Fruit fly (Drosophila melanogaster) whole organism, prepupa: ENCODE measurements around the gene CG18281.

Source experiments
- CG10631 ChIP-seq: fragments of 200-800 bp; sonication (Bioruptor generic); optimal IDR thresholded peaks from 2 replicates; lab custom pipeline; 2016; ENCODE audit warnings: missing biosample characterization, missing genetic modification characterization
- CG10669 ChIP-seq: fragments of 200-800 bp; sonication (Bioruptor generic); optimal IDR thresholded peaks from 3 replicates; lab custom pipeline; 2018; ENCODE audit warnings: missing biosample characterization, mild to moderate bottlenecking, missing genetic modification characterization, moderate library complexity
- CG11762 ChIP-seq: fragments of 200-800 bp; sonication (Bioruptor generic); optimal IDR thresholded peaks from 3 replicates; lab custom pipeline; 2016; ENCODE audit warnings: missing biosample characterization, missing genetic modification characterization; ENCODE audit not compliant: insufficient read depth
- CG11902 ChIP-seq: fragments of 200-800 bp; sonication (Bioruptor generic); optimal IDR thresholded peaks from 3 replicates; lab custom pipeline; 2016; ENCODE audit warnings: missing biosample characterization, missing genetic modification characterization
- CG15336 ChIP-seq: fragments of 200-800 bp; sonication (Bioruptor generic); IDR thresholded peaks from 2 replicates; pipeline ENCODE4 v1.3.6; 2022; ENCODE audit warnings: missing biosample characterization, missing genetic modification characterization
- CG1621 ChIP-seq: fragments of 200-800 bp; sonication (Bioruptor generic); optimal IDR thresholded peaks from 3 replicates; lab custom pipeline; 2018; ENCODE audit warnings: missing biosample characterization, mild to moderate bottlenecking, missing genetic modification characterization
- CG16779 ChIP-seq: fragments of 200-800 bp; sonication (Bioruptor generic); optimal IDR thresholded peaks from 3 replicates; lab custom pipeline; 2017; ENCODE audit warnings: missing biosample characterization, mild to moderate bottlenecking, missing genetic modification characterization
- CG3032 ChIP-seq: fragments of 200-800 bp; optimal IDR thresholded peaks from 2 replicates; lab custom pipeline; 2019; ENCODE audit warnings: missing biosample characterization, mild to moderate bottlenecking, missing genetic modification characterization, moderate library complexity
- CG31627 ChIP-seq: fragments of 200-800 bp; sonication (Bioruptor generic); optimal IDR thresholded peaks from 3 replicates; lab custom pipeline; 2016; ENCODE audit warnings: missing biosample characterization, missing genetic modification characterization
- CG34406 ChIP-seq: fragments of 200-800 bp; sonication (Bioruptor generic); optimal IDR thresholded peaks from 3 replicates; lab custom pipeline; 2016; ENCODE audit warnings: missing biosample characterization, missing genetic modification characterization
- CG3919 ChIP-seq: fragments of 200-800 bp; sonication (Bioruptor generic); optimal IDR thresholded peaks from 3 replicates; lab custom pipeline; 2016; ENCODE audit warnings: missing biosample characterization, missing genetic modification characterization
- CG6163 ChIP-seq: fragments of 200-800 bp; sonication (Bioruptor generic); IDR thresholded peaks from 3 replicates; pipeline ENCODE4 v1.3.6; 2022; ENCODE audit warnings: missing biosample characterization, missing genetic modification characterization
- CG6276 ChIP-seq: fragments of 200-800 bp; sonication (Bioruptor generic); optimal IDR thresholded peaks from 2 replicates; lab custom pipeline; 2017; ENCODE audit warnings: missing biosample characterization, mild to moderate bottlenecking, missing genetic modification characterization
- CG6808 ChIP-seq: fragments of 200-800 bp; sonication (Bioruptor generic); optimal IDR thresholded peaks from 3 replicates; lab custom pipeline; 2017; ENCODE audit warnings: missing biosample characterization, missing genetic modification characterization, mild to moderate bottlenecking, moderate library complexity, missing genetic modification reagents
- CG7368 ChIP-seq: fragments of 200-800 bp; sonication (Bioruptor generic); optimal IDR thresholded peaks from 3 replicates; lab custom pipeline; 2016; ENCODE audit warnings: missing biosample characterization, missing genetic modification characterization
- CG8119 ChIP-seq: fragments of 200-800 bp; sonication (Bioruptor generic); IDR thresholded peaks from 3 replicates; pipeline ENCODE4 v1.3.6; 2022; ENCODE audit warnings: missing biosample characterization, missing genetic modification characterization
- CG8319 ChIP-seq: fragments of 200-800 bp; sonication (Bioruptor generic); optimal IDR thresholded peaks from 3 replicates; lab custom pipeline; 2016; ENCODE audit warnings: missing biosample characterization, missing genetic modification characterization
- Eip78C ChIP-seq: fragments of 200-800 bp; sonication (Bioruptor generic); peaks from one replicate; lab custom pipeline; 2016; ENCODE audit warnings: missing biosample characterization, missing genetic modification characterization
- Eip93F ChIP-seq: fragments of 200-800 bp; sonication (Bioruptor generic); optimal IDR thresholded peaks from 2 replicates; lab custom pipeline; 2016; ENCODE audit warnings: missing biosample characterization, mild to moderate bottlenecking, missing genetic modification characterization
- Ets21C ChIP-seq: fragments of 200-800 bp; sonication (Bioruptor generic); optimal IDR thresholded peaks from 3 replicates; lab custom pipeline; 2016; ENCODE audit warnings: missing biosample characterization, missing genetic modification characterization
- Ets96B ChIP-seq: fragments of 200-800 bp; optimal IDR thresholded peaks from 2 replicates; lab custom pipeline; 2019; ENCODE audit warnings: missing biosample characterization, mild to moderate bottlenecking, missing genetic modification characterization, moderate library complexity
- Hr38 ChIP-seq: sonication (Bioruptor generic); optimal IDR thresholded peaks from 2 replicates; lab custom pipeline; 2016; ENCODE audit warnings: missing biosample characterization, missing genetic modification characterization
- Lpt ChIP-seq: fragments of 200-800 bp; sonication (Bioruptor generic); optimal IDR thresholded peaks from 3 replicates; lab custom pipeline; 2016; ENCODE audit warnings: missing biosample characterization, missing genetic modification characterization
- Met ChIP-seq: fragments of 200-800 bp; sonication (Bioruptor generic); optimal IDR thresholded peaks from 3 replicates; lab custom pipeline; 2016; ENCODE audit warnings: missing biosample characterization, missing genetic modification characterization
- Smox ChIP-seq: fragments of 200-800 bp; sonication (Bioruptor generic); optimal IDR thresholded peaks from 3 replicates; lab custom pipeline; 2016; ENCODE audit warnings: missing biosample characterization, missing genetic modification characterization
- Sox14 ChIP-seq: fragments of 200-800 bp; sonication (Bioruptor generic); optimal IDR thresholded peaks from 3 replicates; lab custom pipeline; 2016; ENCODE audit warnings: missing biosample characterization, missing genetic modification characterization
- achi ChIP-seq: fragments of 200-800 bp; sonication (Bioruptor generic); optimal IDR thresholded peaks from 3 replicates; lab custom pipeline; 2016; ENCODE audit warnings: missing biosample characterization, missing genetic modification characterization
- cyc ChIP-seq: fragments of 200-800 bp; sonication (Bioruptor generic); optimal IDR thresholded peaks from 3 replicates; lab custom pipeline; 2016; ENCODE audit warnings: missing biosample characterization, missing genetic modification characterization
- dac ChIP-seq: fragments of 200-800 bp; sonication (Bioruptor generic); optimal IDR thresholded peaks from 2 replicates; lab custom pipeline; 2017; ENCODE audit warnings: missing biosample characterization, mild to moderate bottlenecking, missing genetic modification characterization
- dsx ChIP-seq: fragments of 200-800 bp; optimal IDR thresholded peaks from 3 replicates; lab custom pipeline; 2019; ENCODE audit warnings: missing biosample characterization, mild to moderate bottlenecking, missing genetic modification characterization, moderate library complexity; ENCODE audit not compliant: poor library complexity, severe bottlenecking
- eg ChIP-seq: fragments of 200-800 bp; sonication (Bioruptor generic); IDR thresholded peaks from 3 replicates; pipeline ENCODE4 v1.3.6; 2022; ENCODE audit warnings: missing biosample characterization, missing genetic modification characterization
- esn ChIP-seq: fragments of 200-800 bp; sonication (Bioruptor generic); optimal IDR thresholded peaks from 2 replicates; lab custom pipeline; 2016; ENCODE audit warnings: missing biosample characterization, mild to moderate bottlenecking, missing genetic modification characterization, moderate library complexity
- fd59A ChIP-seq: fragments of 200-800 bp; sonication (Bioruptor generic); optimal IDR thresholded peaks from 2 replicates; lab custom pipeline; 2017; ENCODE audit warnings: missing biosample characterization, mild to moderate bottlenecking, missing genetic modification characterization, missing genetic modification reagents
- fd85E ChIP-seq: fragments of 200-800 bp; sonication (Bioruptor generic); optimal IDR thresholded peaks from 3 replicates; lab custom pipeline; 2016; ENCODE audit warnings: missing biosample characterization, missing genetic modification characterization
- fkh ChIP-seq: fragments of 200-800 bp; sonication (Bioruptor generic); optimal IDR thresholded peaks from 3 replicates; lab custom pipeline; 2017; ENCODE audit warnings: missing biosample characterization, mild to moderate bottlenecking, missing genetic modification characterization, moderate library complexity
- lz ChIP-seq: fragments of 200-800 bp; sonication (Bioruptor generic); optimal IDR thresholded peaks from 3 replicates; lab custom pipeline; 2016; ENCODE audit warnings: missing biosample characterization, missing genetic modification characterization
- pdm3 ChIP-seq: fragments of 200-800 bp; sonication (Bioruptor generic); optimal IDR thresholded peaks from 3 replicates; lab custom pipeline; 2016; ENCODE audit warnings: missing biosample characterization, missing genetic modification characterization
- salr ChIP-seq, 2 experiments: fragments of 200-800 bp; sonication (Bioruptor generic); optimal IDR thresholded peaks; 3 replicates each; lab custom pipeline; 2016 to 2018; ENCODE audit warnings: missing biosample characterization in 2 of 2, missing genetic modification characterization in 2 of 2, mild to moderate bottlenecking in 1 of 2
- spab ChIP-seq: fragments of 200-800 bp; sonication (Bioruptor generic); optimal IDR thresholded peaks from 2 replicates; lab custom pipeline; 2017; ENCODE audit warnings: missing biosample characterization, mild to moderate bottlenecking, missing genetic modification characterization, missing genetic modification reagents
- ss ChIP-seq, 2 experiments: fragments of 200-800 bp; sonication (Bioruptor generic); optimal IDR thresholded peaks; 2 replicates in 1 of 2; 3 replicates in 1 of 2; lab custom pipeline; 2017 to 2018; ENCODE audit warnings: mild to moderate bottlenecking in 2 of 2, missing biosample characterization in 2 of 2, missing genetic modification characterization in 2 of 2, moderate library complexity in 1 of 2
- svp ChIP-seq: fragments of 200-800 bp; sonication (Bioruptor generic); peaks from one replicate; lab custom pipeline; 2016; ENCODE audit warnings: missing biosample characterization, missing genetic modification characterization
- topi ChIP-seq: fragments of 200-800 bp; sonication (Bioruptor generic); optimal IDR thresholded peaks from 3 replicates; lab custom pipeline; 2016; ENCODE audit warnings: missing biosample characterization, missing genetic modification characterization
- vri ChIP-seq: fragments of 200-800 bp; sonication (Bioruptor generic); optimal IDR thresholded peaks from 3 replicates; lab custom pipeline; 2016; ENCODE audit warnings: missing biosample characterization, mild to moderate bottlenecking, missing genetic modification characterization

Gene CG18281

DNA sequence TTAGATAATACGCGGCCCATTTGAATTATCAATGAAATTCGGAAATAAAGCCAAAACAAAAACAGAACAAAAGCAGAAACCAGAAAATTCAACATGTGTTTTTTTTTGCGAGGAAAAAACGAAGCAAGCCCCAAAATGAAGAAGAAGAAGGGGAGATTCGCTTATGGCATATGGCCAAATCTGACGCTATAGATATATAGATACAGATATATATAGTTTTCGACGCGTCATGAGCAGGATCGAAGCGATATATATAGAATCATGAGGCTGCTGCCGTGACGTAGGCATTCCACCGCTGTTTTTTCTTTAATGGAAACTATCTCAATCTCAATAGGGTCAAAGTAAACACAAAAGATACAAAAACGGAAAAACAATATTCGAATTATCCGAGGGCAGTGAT, 38.8 kb downstream of the CG18281 start:
- no peak for TF ChIP-seq ss (GFP tag; optimal IDR thresholded peaks at IDR 0.05; lab: Kevin White, UChicago)
- peak; percentile 15 for TF ChIP-seq CG6276 (GFP tag; lab: Kevin White, UChicago)
- no peak for TF ChIP-seq spab (GFP tag; lab: Kevin White, UChicago)
- TF ChIP-seq lz (GFP tag; lab: Kevin White, UChicago), result no peak
- 0 out of 2 replicates have a peak, but pooled peaks have one; percentile 28 for TF ChIP-seq CG15336 (GFP tag; lab: Robert Waterston, UW)
- no peak for TF ChIP-seq topi (GFP tag; lab: Kevin White, UChicago)
- TF ChIP-seq CG11762 (GFP tag; lab: Kevin White, UChicago), result no peak
- TF ChIP-seq esn (GFP tag; lab: Kevin White, UChicago), result no peak
- no peak for TF ChIP-seq dac (GFP tag; lab: Kevin White, UChicago)
- peak; percentile 29 for TF ChIP-seq vri (GFP tag; lab: Kevin White, UChicago)
- no peak for TF ChIP-seq dsx (GFP tag; lab: Kevin White, UChicago)
- TF ChIP-seq CG10669, result no peak
- no peak for TF ChIP-seq Lpt (GFP tag; lab: Kevin White, UChicago)
- TF ChIP-seq, all 60 proteins: peak for 3

DNA sequence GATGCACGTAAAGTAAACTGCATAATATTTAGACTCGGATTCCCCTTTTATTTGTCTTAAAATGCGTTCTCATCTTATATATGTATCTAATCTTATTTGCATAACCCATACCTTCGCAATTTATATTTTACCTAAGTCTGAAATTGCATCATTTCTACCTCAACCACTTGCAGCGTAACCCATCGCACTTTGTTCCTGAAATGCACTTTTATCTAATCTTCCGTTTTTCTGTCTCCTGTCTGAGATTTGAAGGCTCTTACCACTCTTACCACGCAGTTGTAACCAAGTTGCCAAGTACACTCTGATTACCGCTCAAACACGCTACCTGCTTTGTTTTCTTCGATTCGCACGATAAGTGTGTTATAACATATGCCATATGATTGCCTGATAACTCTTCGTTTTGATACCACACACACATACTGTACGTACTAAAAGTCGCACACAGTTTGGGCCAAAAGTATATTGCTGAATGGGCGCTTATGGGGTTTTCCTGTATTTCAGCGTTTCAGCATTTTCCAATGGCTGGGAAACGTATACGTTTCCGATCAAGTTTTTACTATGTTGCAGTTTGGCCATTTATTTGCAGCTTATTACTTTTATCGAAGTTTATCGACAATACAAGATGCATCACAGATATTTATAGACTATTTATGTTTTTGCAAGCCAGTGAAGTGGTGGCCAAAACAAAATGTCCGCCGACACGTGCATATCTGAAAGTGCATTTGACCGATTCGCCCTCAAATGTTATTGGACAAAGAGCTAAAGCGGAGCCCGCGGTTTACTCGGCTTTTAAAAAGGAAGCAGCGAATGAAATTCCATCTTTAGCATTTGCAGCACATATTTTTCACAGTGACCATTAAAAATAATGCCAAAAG, 39.7 kb downstream of the CG18281 start:
- TF ChIP-seq Sox14 (GFP tag; lab: Kevin White, UChicago), result no peak
- no peak for TF ChIP-seq Ets21C (GFP tag; lab: Kevin White, UChicago)
- TF ChIP-seq CG16779, result no peak
- TF ChIP-seq salr (GFP tag; optimal IDR thresholded peaks at IDR 0.05; lab: Kevin White, UChicago), result no peak
- TF ChIP-seq CG15336 (GFP tag; lab: Robert Waterston, UW), result no peak
- no peak for TF ChIP-seq CG3032 (tag; lab: Kevin White, UChicago)
- no peak for TF ChIP-seq CG11902 (GFP tag; lab: Kevin White, UChicago)
- no peak for TF ChIP-seq CG8319
- no peak for TF ChIP-seq CG3919
- no peak for TF ChIP-seq ss (GFP tag; optimal IDR thresholded peaks at IDR 0.05; lab: Kevin White, UChicago)
- no peak for TF ChIP-seq Eip78C (GFP tag; lab: Kevin White, UChicago)
- TF ChIP-seq Met, result no peak
- TF ChIP-seq achi (GFP tag; lab: Kevin White, UChicago), result no peak
- no peak for TF ChIP-seq fd59A
- TF ChIP-seq CG6163 (GFP tag; lab: Robert Waterston, UW), result no peak
- no peak for TF ChIP-seq CG10631 (GFP tag; lab: Kevin White, UChicago)
- peak; percentile 100 for TF ChIP-seq vri (GFP tag; lab: Kevin White, UChicago)
- peak; percentile 41 for TF ChIP-seq Eip93F (GFP tag; lab: Kevin White, UChicago)
- TF ChIP-seq CG31627 (GFP tag; lab: Kevin White, UChicago), result no peak
- TF ChIP-seq CG8119 (GFP tag; lab: Robert Waterston, UW), result no peak
- TF ChIP-seq pdm3 (GFP tag; lab: Kevin White, UChicago), result no peak
- TF ChIP-seq dac (GFP tag; lab: Kevin White, UChicago), result no peak
- TF ChIP-seq CG6276 (GFP tag; lab: Kevin White, UChicago), result no peak
- TF ChIP-seq CG34406 (GFP tag; lab: Kevin White, UChicago), result no peak
- TF ChIP-seq cyc (GFP tag; lab: Kevin White, UChicago), result no peak
- peak; percentile 4 for TF ChIP-seq esn (GFP tag; lab: Kevin White, UChicago)
- TF ChIP-seq svp (GFP tag; lab: Kevin White, UChicago), result no peak

DNA sequence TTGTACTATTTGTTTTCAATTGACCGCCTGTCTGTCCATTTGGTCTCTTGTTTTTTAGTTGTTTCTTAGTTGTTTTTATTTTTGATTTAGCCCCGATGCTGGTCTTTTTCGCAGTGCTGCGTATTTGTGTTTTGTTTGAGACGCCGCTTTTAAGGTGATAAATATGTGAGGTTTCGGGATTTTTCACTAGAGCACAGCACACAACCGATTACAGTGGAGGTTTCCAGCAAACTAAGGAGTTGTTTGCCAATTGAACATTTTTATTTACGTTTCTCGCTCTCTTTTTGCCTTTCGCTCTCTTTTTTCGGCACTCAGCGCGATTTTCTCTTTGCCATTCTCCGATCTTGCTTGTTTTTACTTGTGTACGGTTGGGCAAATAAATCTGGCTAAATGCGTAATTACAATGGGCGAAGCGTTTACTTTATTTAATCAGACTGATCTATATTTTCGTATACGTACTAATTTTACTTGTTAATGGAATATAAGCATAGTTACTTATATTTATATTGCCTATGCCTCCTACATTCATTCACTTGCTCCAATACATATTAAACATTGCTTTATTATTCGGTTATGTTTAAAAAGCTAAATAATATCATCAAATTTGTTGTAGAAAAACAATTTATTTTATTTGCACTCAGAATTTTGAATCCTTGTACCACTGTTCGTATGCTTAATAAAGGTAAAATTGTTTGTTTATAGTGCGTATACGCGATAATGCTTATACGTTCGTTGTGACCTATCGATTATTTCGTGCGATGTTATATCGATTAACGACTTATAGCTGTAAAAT, 40.7 kb downstream of the CG18281 start, which contains the start of gene Rcd2:
Gene Rcd2, minus strand, starts transcription at position 236 of the 793 bp plus-strand sequence.
- TF ChIP-seq Sox14 (GFP tag; lab: Kevin White, UChicago), result peak; percentile 78
- TF ChIP-seq fd85E (GFP tag; lab: Kevin White, UChicago), result peak; percentile 64
- TF ChIP-seq Ets96B (tag; lab: Kevin White, UChicago), result peak; percentile 81
- TF ChIP-seq spab (GFP tag; lab: Kevin White, UChicago), result peak; percentile 53
- TF ChIP-seq CG1621 (tag; lab: Kevin White, UChicago), result peak; percentile 74
- peak; percentile 85 for TF ChIP-seq achi (GFP tag; lab: Kevin White, UChicago)
- peak; percentile 86 for TF ChIP-seq CG6276 (GFP tag; lab: Kevin White, UChicago)
- peak; percentile 84 for TF ChIP-seq CG16779
- no peak for TF ChIP-seq Eip93F (GFP tag; lab: Kevin White, UChicago)
- TF ChIP-seq Smox (GFP tag; lab: Kevin White, UChicago), result peak; percentile 77
- peak; percentile 55 for TF ChIP-seq CG7368 (GFP tag; lab: Kevin White, UChicago)
- peak; percentile 94 for TF ChIP-seq fkh (GFP tag; lab: Kevin White, UChicago)
- peak; percentile 76 for TF ChIP-seq dsx (GFP tag; lab: Kevin White, UChicago)
- TF ChIP-seq CG6808 (GFP tag; lab: Kevin White, UChicago), result peak; percentile 61
- peak; percentile 83 for TF ChIP-seq esn (GFP tag; lab: Kevin White, UChicago)
- no peak for TF ChIP-seq Hr38 (GFP tag; lab: Kevin White, UChicago)
- TF ChIP-seq eg, result peak; percentile 79
- TF ChIP-seq CG3032 (tag; lab: Kevin White, UChicago), result peak; percentile 65
